Worm (Caenorhabditis elegans) whole organism, late embryonic: ENCODE measurements around the gene pat-2.
A peak's percentile ranks its signal among the peaks of the same experiment; 100 is the strongest.

Source experiments
- C08G9.2 ChIP-seq: sonication (generic microtip); optimal IDR thresholded peaks from 2 replicates; lab custom pipeline; 2016; ENCODE audit warnings: mild to moderate bottlenecking, missing genetic modification characterization, moderate library complexity, missing compliant biosample characterization
- C38D4.7 ChIP-seq: fragments of 200-800 bp; sonication (Bioruptor generic); optimal IDR thresholded peaks from 2 replicates; lab custom pipeline; 2018; ENCODE audit warnings: mild to moderate bottlenecking, missing genetic modification characterization, moderate library complexity, missing compliant biosample characterization
- F13H6.1 ChIP-seq: sonication (generic microtip); optimal IDR thresholded peaks from 2 replicates; lab custom pipeline; 2016; ENCODE audit warnings: missing genetic modification characterization, missing compliant biosample characterization
- T23F11.4 ChIP-seq: fragments of 200-800 bp; sonication (Bioruptor generic); optimal IDR thresholded peaks from 2 replicates; lab custom pipeline; 2018; ENCODE audit warnings: mild to moderate bottlenecking, missing genetic modification characterization, missing compliant biosample characterization
- ama-1 ChIP-seq: fragments of 150-350 bp; optimal IDR thresholded peaks from 2 replicates; lab custom pipeline; 2014
- ceh-14 ChIP-seq: sonication (generic microtip); optimal IDR thresholded peaks from 2 replicates; lab custom pipeline; 2016; ENCODE audit warnings: missing genotype, missing genetic modification characterization, missing compliant biosample characterization
- ceh-18 ChIP-seq: sonication (generic microtip); optimal IDR thresholded peaks from 2 replicates; lab custom pipeline; 2016; ENCODE audit warnings: missing genetic modification characterization, missing compliant biosample characterization
- ceh-19 ChIP-seq: fragments of 200-800 bp; sonication (Bioruptor generic); optimal IDR thresholded peaks from 2 replicates; lab custom pipeline; 2018; ENCODE audit warnings: mild to moderate bottlenecking, missing genetic modification characterization, missing compliant biosample characterization
- ceh-30 ChIP-seq: fragments of 150-350 bp; optimal IDR thresholded peaks from 2 replicates; lab custom pipeline; 2014; ENCODE audit warnings: missing biosample characterization, missing genetic modification characterization
- ceh-31 ChIP-seq: sonication (generic microtip); optimal IDR thresholded peaks from 2 replicates; lab custom pipeline; 2016; ENCODE audit warnings: missing genetic modification characterization, missing compliant biosample characterization
- ceh-6 ChIP-seq: fragments of 200-800 bp; sonication (Bioruptor generic); optimal IDR thresholded peaks from 2 replicates; lab custom pipeline; 2018; ENCODE audit warnings: mild to moderate bottlenecking, missing genetic modification characterization, missing compliant biosample characterization
- che-1 ChIP-seq: sonication (generic microtip); optimal IDR thresholded peaks from 2 replicates; lab custom pipeline; 2016; ENCODE audit warnings: mild to moderate bottlenecking, missing genetic modification characterization, missing compliant biosample characterization
- dve-1 ChIP-seq: sonication (generic microtip); optimal IDR thresholded peaks from 2 replicates; lab custom pipeline; 2017; ENCODE audit warnings: antibody characterized with exemption, mild to moderate bottlenecking, missing genetic modification characterization, missing compliant biosample characterization
- elt-2 ChIP-seq: sonication (generic microtip); optimal IDR thresholded peaks from 2 replicates; lab custom pipeline; 2016; ENCODE audit warnings: missing genetic modification reagents, missing genetic modification characterization, missing compliant biosample characterization
- elt-4 ChIP-seq: sonication (generic microtip); optimal IDR thresholded peaks from 2 replicates; lab custom pipeline; 2016; ENCODE audit warnings: missing genetic modification characterization, missing compliant biosample characterization
- ets-4 ChIP-seq: sonication (generic microtip); optimal IDR thresholded peaks from 2 replicates; lab custom pipeline; 2016; ENCODE audit warnings: missing genetic modification characterization, missing compliant biosample characterization
- fkh-6 ChIP-seq: sonication (generic microtip); optimal IDR thresholded peaks from 2 replicates; lab custom pipeline; 2016; ENCODE audit warnings: missing genetic modification characterization, missing compliant biosample characterization
- gmeb-2 ChIP-seq: sonication (generic microtip); optimal IDR thresholded peaks from 2 replicates; lab custom pipeline; 2016; ENCODE audit warnings: missing genetic modification characterization, inconsistent platforms, missing compliant biosample characterization
- hlh-13 ChIP-seq: fragments of 200-800 bp; sonication (Bioruptor generic); optimal IDR thresholded peaks from 2 replicates; lab custom pipeline; 2018; ENCODE audit warnings: mild to moderate bottlenecking, missing genetic modification characterization, missing compliant biosample characterization
- hlh-15 ChIP-seq: sonication (generic microtip); optimal IDR thresholded peaks from 2 replicates; lab custom pipeline; 2016; ENCODE audit warnings: missing genetic modification characterization, missing compliant biosample characterization
- hlh-30 ChIP-seq: sonication (generic microtip); optimal IDR thresholded peaks from 2 replicates; lab custom pipeline; 2017; ENCODE audit warnings: antibody characterized with exemption, missing genetic modification characterization, missing compliant biosample characterization; ENCODE audit not compliant: insufficient read depth
- hlh-8 ChIP-seq: sonication (generic microtip); optimal IDR thresholded peaks from 2 replicates; lab custom pipeline; 2016; ENCODE audit warnings: missing genotype, missing genetic modification characterization, missing compliant biosample characterization
- lim-6 ChIP-seq: sonication (generic microtip); optimal IDR thresholded peaks from 2 replicates; lab custom pipeline; 2016; ENCODE audit warnings: missing genetic modification characterization, missing compliant biosample characterization
- lin-11 ChIP-seq: fragments of 200-800 bp; sonication (Bioruptor generic); optimal IDR thresholded peaks from 2 replicates; lab custom pipeline; 2018; ENCODE audit warnings: mild to moderate bottlenecking, missing genetic modification characterization, missing compliant biosample characterization
- nhr-11 ChIP-seq: fragments of 150-350 bp; optimal IDR thresholded peaks from 2 replicates; lab custom pipeline; 2014; ENCODE audit warnings: missing biosample characterization, missing genetic modification characterization
- npax-4 ChIP-seq: sonication (generic microtip); optimal IDR thresholded peaks from 2 replicates; lab custom pipeline; 2016; ENCODE audit warnings: missing genetic modification characterization, missing compliant biosample characterization
- pag-3 ChIP-seq: sonication (generic microtip); optimal IDR thresholded peaks from 2 replicates; lab custom pipeline; 2016; ENCODE audit warnings: missing compliant biosample characterization, missing genetic modification characterization, borderline replicate concordance
- pha-2 ChIP-seq: sonication (generic microtip); optimal IDR thresholded peaks from 2 replicates; lab custom pipeline; 2017; ENCODE audit warnings: mild to moderate bottlenecking, missing genetic modification characterization, missing compliant biosample characterization
- pqm-1 ChIP-seq: sonication (generic microtip); optimal IDR thresholded peaks from 2 replicates; lab custom pipeline; 2016; ENCODE audit warnings: missing genetic modification characterization, missing compliant biosample characterization
- ref-2 ChIP-seq: sonication (generic microtip); optimal IDR thresholded peaks from 2 replicates; lab custom pipeline; 2016; ENCODE audit warnings: missing genetic modification characterization, missing compliant biosample characterization
- sox-2 ChIP-seq: fragments of 200-800 bp; sonication (Bioruptor generic); IDR thresholded peaks from 2 replicates; pipeline ENCODE4 v1.3.6; 2022; ENCODE audit warnings: missing genetic modification reagents, missing genetic modification characterization, missing compliant biosample characterization
- syd-9 ChIP-seq: sonication (generic microtip); optimal IDR thresholded peaks from 2 replicates; lab custom pipeline; 2016; ENCODE audit warnings: mild to moderate bottlenecking, missing genetic modification characterization, moderate library complexity, missing compliant biosample characterization
- tbx-7 ChIP-seq: sonication (generic microtip); optimal IDR thresholded peaks from 2 replicates; lab custom pipeline; 2016; ENCODE audit warnings: missing genotype, missing genetic modification characterization, missing compliant biosample characterization
- ttx-3 ChIP-seq: sonication (generic microtip); optimal IDR thresholded peaks from 2 replicates; lab custom pipeline; 2016; ENCODE audit warnings: missing genetic modification reagents, missing genetic modification characterization, missing compliant biosample characterization
- unc-3 ChIP-seq, 2 experiments: fragments of 200-800 bp in 1 of 2; sonication (Bioruptor generic) in 1 of 2; sonication (generic microtip) in 1 of 2; conservative IDR thresholded peaks in 1 of 2; optimal IDR thresholded peaks in 1 of 2; 2 replicates each; pipeline versions ENCODE4 v1.3.6 to Lab custom; 2016 to 2022; ENCODE audit warnings: missing compliant biosample characterization in 2 of 2, missing genetic modification characterization in 2 of 2, missing genetic modification reagents in 1 of 2
- unc-42 ChIP-seq: sonication (generic microtip); optimal IDR thresholded peaks from 2 replicates; lab custom pipeline; 2016; ENCODE audit warnings: missing genotype, missing genetic modification characterization, missing compliant biosample characterization
- unc-86 ChIP-seq: sonication (generic microtip); optimal IDR thresholded peaks from 2 replicates; lab custom pipeline; 2016; ENCODE audit warnings: missing genetic modification characterization, missing compliant biosample characterization
- zip-5 ChIP-seq: sonication (generic microtip); optimal IDR thresholded peaks from 2 replicates; lab custom pipeline; 2016; ENCODE audit warnings: missing genetic modification characterization, missing compliant biosample characterization
- ztf-16 ChIP-seq: sonication (generic microtip); optimal IDR thresholded peaks from 2 replicates; lab custom pipeline; 2017; ENCODE audit warnings: missing genetic modification characterization, missing compliant biosample characterization

The pat-2 gene

ce11 chrIII:8799964-8800795 is 18.5 kb upstream of the pat-2 start, which contains the start of gene F54F2.6 (continued):
- TF ChIP-seq dve-1 (tag; lab: Kevin White, UChicago) (no peak), hlh-30 (tag; lab: Kevin White, UChicago) (peak; percentile 88), npax-4 (tag; lab: Kevin White, UChicago) (no peak), zip-5 (tag; lab: Kevin White, UChicago) (peak; percentile 14), ceh-31 (tag; lab: Kevin White, UChicago) (peak; percentile 91), unc-86 (peak; percentile 57), ets-4 (tag; lab: Kevin White, UChicago) (no peak), ztf-16 (peak; percentile 41), pha-2 (peak; percentile 76)
- TF ChIP-seq, all 69 proteins: peak for 33

ce11 chrIII:8800796-8801083 is 18.0 kb upstream of the pat-2 start:
- TF ChIP-seq ceh-6 (no peak), dve-1 (tag; lab: Kevin White, UChicago) (no peak), ceh-19 (no peak), ceh-31 (tag; lab: Kevin White, UChicago) (no peak), pqm-1 (tag; lab: Kevin White, UChicago) (no peak), pag-3 (tag; lab: Kevin White, UChicago) (no peak), npax-4 (tag; lab: Kevin White, UChicago) (no peak), elt-4 (tag; lab: Kevin White, UChicago) (no peak), ceh-14 (tag; lab: Kevin White, UChicago) (no peak), ceh-30 (tag; lab: Kevin White, UChicago) (no peak), unc-86 (no peak), C38D4.7 (GFP tag; lab: Kevin White, UChicago) (no peak), F13H6.1 (tag; lab: Kevin White, UChicago) (no peak), T23F11.4 (GFP tag; lab: Kevin White, UChicago) (no peak)

ce11 chrIII:8801352-8801863 is 17.3 kb upstream of the pat-2 start:
- no peak for TF ChIP-seq hlh-13 (GFP tag; lab: Kevin White, UChicago)
- TF ChIP-seq elt-4 (tag; lab: Kevin White, UChicago): peak; percentile 53

- TF ChIP-seq elt-2 (peak; percentile 56), hlh-15 (tag; lab: Kevin White, UChicago) (no peak), sox-2 (0 out of 2 replicates have a peak, but pooled peaks have one; percentile 3), ama-1 (lab: Kevin White, UChicago) (peak; percentile 91), C08G9.2 (tag; lab: Kevin White, UChicago) (peak; percentile 58), nhr-11 (tag; lab: Kevin White, UChicago) (no peak), gmeb-2 (no peak), unc-86 (peak; percentile 29), che-1 (tag; lab: Kevin White, UChicago) (peak; percentile 45), hlh-30 (tag; lab: Kevin White, UChicago) (peak; percentile 93), ttx-3 (tag; lab: Kevin White, UChicago) (no peak), T23F11.4 (GFP tag; lab: Kevin White, UChicago) (no peak), ceh-14 (tag; lab: Kevin White, UChicago) (peak; percentile 72), unc-3 (GFP tag; conservative IDR thresholded peaks at IDR 0.05; lab: Robert Waterston, UW) (no peak), unc-3 (tag; optimal IDR thresholded peaks at IDR 0.05; lab: Kevin White, UChicago) (no peak), ztf-16 (peak; percentile 8), fkh-6 (tag; lab: Kevin White, UChicago) (no peak), unc-42 (peak; percentile 84), pqm-1 (tag; lab: Kevin White, UChicago) (peak; percentile 71), dve-1 (tag; lab: Kevin White, UChicago) (peak; percentile 98), hlh-8 (tag; lab: Kevin White, UChicago) (peak; percentile 78), ceh-18 (peak; percentile 99), tbx-7 (tag; lab: Kevin White, UChicago) (peak; percentile 16), syd-9 (tag; lab: Kevin White, UChicago) (peak; percentile 89), lin-11 (tag; lab: Kevin White, UChicago) (no peak), ceh-30 (tag; lab: Kevin White, UChicago) (peak; percentile 93), lim-6 (tag; lab: Kevin White, UChicago) (peak; percentile 68), ref-2 (tag; lab: Kevin White, UChicago) (peak; percentile 93), ceh-31 (tag; lab: Kevin White, UChicago) (peak; percentile 97), zip-5 (tag; lab: Kevin White, UChicago) (peak; percentile 50), elt-4 (tag; lab: Kevin White, UChicago) (no peak)
Measured at ce11 chrIII:8801864-8802818, 16.6 kb upstream of the pat-2 start.
